Worm (Caenorhabditis elegans) whole organism, young adult: ENCODE results near the gene lsy-12.

ENCODE experiments used
- B0035.1 ChIP-seq: sonication (generic microtip); optimal IDR thresholded peaks from 2 replicates; lab custom pipeline; 2016; ENCODE audit warnings: missing genetic modification characterization, mild to moderate bottlenecking, missing compliant biosample characterization, missing genotype, missing genetic modification reagents
- C17E4.6 ChIP-seq: fragments of 200-800 bp; sonication (Bioruptor generic); IDR thresholded peaks from 2 replicates; pipeline ENCODE4 v1.3.6; 2022; ENCODE audit warnings: missing genetic modification reagents, missing genetic modification characterization, missing compliant biosample characterization
- Y79H2A.3 ChIP-seq: fragments of 200-800 bp; sonication (Bioruptor generic); conservative IDR thresholded peaks from 2 replicates; pipeline ENCODE4 v1.3.6; 2022; ENCODE audit warnings: missing genetic modification reagents, missing genetic modification characterization, missing compliant biosample characterization
- ceh-58 ChIP-seq: fragments of 200-800 bp; sonication (Bioruptor generic); IDR thresholded peaks from 2 replicates; pipeline ENCODE4 v1.3.6; 2022; ENCODE audit warnings: missing genetic modification characterization, missing compliant biosample characterization
- ceh-79 ChIP-seq: sonication (generic microtip); optimal IDR thresholded peaks from 2 replicates; lab custom pipeline; 2017; ENCODE audit warnings: mild to moderate bottlenecking, missing genetic modification characterization, missing compliant biosample characterization
- lin-40 ChIP-seq: sonication (generic microtip); optimal IDR thresholded peaks from 2 replicates; lab custom pipeline; 2016; ENCODE audit warnings: missing genetic modification characterization, mild to moderate bottlenecking, missing compliant biosample characterization, missing genotype, missing genetic modification reagents
- madf-10 ChIP-seq: sonication (generic microtip); optimal IDR thresholded peaks from 2 replicates; lab custom pipeline; 2016; ENCODE audit warnings: mild to moderate bottlenecking, missing genetic modification characterization, missing compliant biosample characterization
- madf-8 ChIP-seq: fragments of 200-800 bp; sonication (Bioruptor generic); conservative IDR thresholded peaks from 2 replicates; pipeline ENCODE4 v1.3.6; 2022; ENCODE audit warnings: missing genetic modification reagents, missing genetic modification characterization, missing compliant biosample characterization
- nfya-1 ChIP-seq: sonication (generic microtip); optimal IDR thresholded peaks from 2 replicates; lab custom pipeline; 2017; ENCODE audit warnings: antibody characterized with exemption, missing compliant biosample characterization, missing genetic modification characterization, borderline replicate concordance; ENCODE audit not compliant: insufficient read depth
- nhr-27 ChIP-seq: fragments of 200-800 bp; sonication (Bioruptor generic); optimal IDR thresholded peaks from 2 replicates; lab custom pipeline; 2018; ENCODE audit warnings: mild to moderate bottlenecking, missing genetic modification characterization, moderate library complexity, missing compliant biosample characterization
- nhr-90 ChIP-seq: sonication (generic microtip); optimal IDR thresholded peaks from 2 replicates; lab custom pipeline; 2016; ENCODE audit warnings: missing genotype, mild to moderate bottlenecking, missing genetic modification characterization, missing compliant biosample characterization
- tbx-9 ChIP-seq: sonication (generic microtip); optimal IDR thresholded peaks from 2 replicates; lab custom pipeline; 2016; ENCODE audit warnings: borderline replicate concordance, missing genetic modification characterization, inconsistent platforms, missing compliant biosample characterization

ce11 chrV:9889629-9890028 is 29.9 kb upstream of the lsy-12 start, which contains the start of gene fshr-1:
- no peak for TF ChIP-seq nhr-90 (tag; lab: Kevin White, UChicago)
- no peak for TF ChIP-seq madf-10
- no peak for TF ChIP-seq tbx-9 (tag; lab: Kevin White, UChicago)
- TF ChIP-seq lin-40, result no peak
- no peak for TF ChIP-seq nfya-1 (tag; lab: Kevin White, UChicago)
- TF ChIP-seq madf-8 (GFP tag; lab: Robert Waterston, UW), result no peak
- no peak for TF ChIP-seq ceh-58 (GFP tag; lab: Robert Waterston, UW)
- no peak for TF ChIP-seq nhr-27 (tag; lab: Kevin White, UChicago)
- TF ChIP-seq ceh-79 (tag; lab: Kevin White, UChicago), result no peak
- TF ChIP-seq Y79H2A.3 (GFP tag; lab: Robert Waterston, UW), result no peak
- no peak for TF ChIP-seq B0035.1
- TF ChIP-seq C17E4.6 (GFP tag; lab: Robert Waterston, UW), result no peak
